Fruit fly (Drosophila melanogaster): ENCODE measurements around the gene wgn.

DNA sequence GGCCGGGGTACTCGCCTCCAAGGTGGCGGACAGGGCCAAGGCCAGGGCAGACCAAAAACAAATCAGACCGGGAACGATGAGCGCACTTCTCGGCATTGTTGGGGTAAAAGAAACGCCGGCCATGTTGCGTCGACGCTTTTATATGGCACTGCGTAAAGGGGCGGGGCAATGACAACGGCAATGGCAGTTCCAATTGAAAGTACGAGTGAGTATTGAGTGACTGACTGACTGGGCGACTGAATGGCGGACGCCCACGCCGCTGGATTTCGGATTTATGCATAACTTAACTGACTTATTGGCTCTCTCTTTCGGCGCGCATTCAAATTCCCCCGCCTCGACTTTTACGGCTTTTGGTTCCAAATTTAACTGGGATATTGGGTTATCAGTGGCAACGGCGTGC lies 27.3 kb upstream of the wgn start, which contains the start of gene CG6696:
- TF ChIP-seq CG32006 (GFP tag; optimal IDR thresholded peaks at IDR 0.05) (no peak), Hr39 (GFP tag; optimal IDR thresholded peaks at IDR 0.05) (no peak)
